Fruit fly (Drosophila melanogaster) ovary, adult (tissue): Measurements from ENCODE around the gene CatB.

Experiments used
- CG17801 ChIP-seq: fragments of 200-800 bp; optimal IDR thresholded peaks from 2 replicates; lab custom pipeline; 2019; ENCODE audit warnings: missing biosample characterization, mild to moderate bottlenecking, missing genetic modification characterization, moderate library complexity; ENCODE audit not compliant: partially characterized antibody

Gene CatB

dm6 chr2L:8694250-8694704, 11.1 kb upstream of the CatB start:
- peak; percentile 63 for TF ChIP-seq CG17801 (GFP tag; lab: Kevin White, UChicago)

DNA sequence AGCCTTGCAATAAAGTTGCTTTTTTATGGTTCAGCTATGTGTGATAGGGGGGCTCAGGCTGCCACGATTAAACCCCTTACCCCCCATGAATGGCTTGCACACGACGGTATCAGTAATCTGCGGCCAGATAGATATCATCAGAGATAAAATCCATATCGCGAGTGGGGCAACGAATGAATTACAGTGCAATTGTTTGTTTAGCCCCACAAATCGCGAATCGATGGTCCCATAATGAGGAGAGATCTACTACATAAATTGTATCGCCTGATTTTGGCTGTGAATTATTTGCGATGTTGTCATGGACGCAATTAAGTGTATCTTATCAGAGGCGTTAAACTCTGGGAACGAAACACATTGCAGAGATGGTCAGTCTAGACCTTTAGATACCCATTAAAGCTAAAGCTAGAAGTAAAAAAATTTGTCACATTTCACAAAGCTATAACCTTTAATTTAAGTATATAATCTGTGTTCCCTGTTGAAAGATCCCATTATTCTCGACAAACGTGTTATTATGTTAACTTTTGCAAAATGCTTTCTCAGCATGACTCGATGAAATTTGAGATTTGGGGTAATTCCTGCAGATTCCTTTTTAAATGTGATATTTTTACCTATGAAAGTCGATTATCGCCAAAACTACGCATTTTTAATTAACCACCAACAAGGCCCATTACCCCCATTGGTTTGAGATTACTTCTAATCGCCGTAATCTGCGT, 7.3 kb upstream of the CatB start:
- TF ChIP-seq CG17801 (GFP tag; lab: Kevin White, UChicago) = no peak

DNA sequence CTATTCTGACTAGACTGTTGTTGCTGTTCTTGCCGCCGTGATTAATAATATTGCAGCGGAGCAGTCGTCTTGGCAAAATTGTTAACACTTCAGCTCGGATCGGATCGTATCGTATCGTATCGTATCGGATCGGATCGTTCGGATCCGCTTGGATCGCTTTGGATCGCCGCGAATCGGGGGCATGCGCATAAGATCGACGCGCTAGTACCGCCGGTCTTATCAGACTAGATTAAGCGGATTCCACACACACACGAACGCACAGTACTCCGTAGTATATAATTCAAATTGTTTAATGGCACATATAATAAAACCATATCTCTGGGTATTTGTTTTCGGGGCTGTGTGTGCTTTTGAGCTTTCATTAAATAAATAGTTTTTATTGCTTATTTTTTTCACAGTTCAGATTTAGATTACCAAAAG, 5.5 kb upstream of the CatB start:
- TF ChIP-seq CG17801 (GFP tag; lab: Kevin White, UChicago) = peak; percentile 54

DNA sequence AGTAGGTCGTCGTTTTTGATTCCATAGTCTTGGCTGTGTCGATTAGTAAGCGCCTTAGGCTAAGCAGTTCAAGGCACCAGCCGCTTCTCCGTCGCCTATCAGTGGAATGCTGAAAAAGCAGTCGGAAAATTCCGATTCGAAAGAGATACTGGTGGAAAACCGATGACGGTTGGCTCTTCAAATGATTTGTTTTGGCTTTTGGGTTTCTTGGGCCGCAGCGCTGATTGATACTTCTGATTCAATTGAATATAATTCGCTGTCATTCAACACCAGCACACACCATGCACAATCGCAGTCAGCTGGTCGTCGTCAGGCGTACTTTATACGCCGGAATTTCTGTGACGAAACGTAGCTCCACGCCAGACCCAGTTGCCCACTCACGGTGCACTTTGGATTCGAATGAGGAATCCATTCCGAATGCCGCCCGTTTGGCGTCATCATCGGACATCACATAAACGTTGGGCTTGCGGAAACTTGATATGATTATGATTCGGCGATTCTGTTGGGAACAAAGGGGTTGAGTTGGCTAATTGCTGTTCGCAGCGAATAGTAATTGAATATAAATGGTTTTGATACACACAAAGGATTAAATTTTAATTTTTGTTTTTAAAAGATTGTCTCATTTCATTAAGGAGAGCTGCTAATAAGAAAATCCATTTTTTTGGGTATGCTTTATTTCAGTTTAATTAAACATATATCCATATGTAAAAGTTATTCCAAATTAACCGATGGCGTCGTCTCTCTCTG, 4.3 kb upstream of the CatB start:
- no peak for TF ChIP-seq CG17801 (GFP tag; lab: Kevin White, UChicago)

DNA sequence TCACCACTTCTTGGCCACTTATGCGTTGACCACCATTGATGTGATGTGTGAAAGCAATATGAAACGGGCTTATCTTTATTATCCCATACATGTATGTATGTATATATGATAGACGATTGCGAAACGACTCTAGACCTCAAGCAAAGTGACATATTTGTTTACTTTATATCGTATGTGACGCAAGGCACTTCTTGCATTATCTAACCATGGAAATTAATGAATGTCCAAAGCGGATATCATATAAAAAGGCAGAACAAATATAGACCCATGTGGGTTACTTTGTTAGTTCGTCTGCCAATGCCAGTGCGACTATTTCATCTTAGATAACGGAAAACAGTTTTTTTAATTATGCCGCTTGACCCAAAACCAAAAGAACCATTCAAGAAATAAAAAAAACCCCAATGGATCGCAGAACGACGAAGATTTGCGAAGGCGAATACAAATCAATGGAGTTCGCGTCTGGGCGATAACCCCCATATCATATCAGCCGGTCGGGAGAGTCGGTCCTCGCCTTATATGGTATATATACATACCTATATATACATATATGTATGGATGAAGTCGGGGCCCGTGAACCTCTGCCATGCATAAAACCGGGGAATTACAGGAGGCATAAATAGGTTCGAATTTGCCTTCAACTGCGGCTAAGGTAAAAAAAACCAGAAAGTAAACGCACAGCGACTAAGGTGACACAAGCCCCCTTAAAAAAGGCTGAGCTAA, 2.3 kb upstream of the CatB start:
- no peak for TF ChIP-seq CG17801 (GFP tag; lab: Kevin White, UChicago)

DNA sequence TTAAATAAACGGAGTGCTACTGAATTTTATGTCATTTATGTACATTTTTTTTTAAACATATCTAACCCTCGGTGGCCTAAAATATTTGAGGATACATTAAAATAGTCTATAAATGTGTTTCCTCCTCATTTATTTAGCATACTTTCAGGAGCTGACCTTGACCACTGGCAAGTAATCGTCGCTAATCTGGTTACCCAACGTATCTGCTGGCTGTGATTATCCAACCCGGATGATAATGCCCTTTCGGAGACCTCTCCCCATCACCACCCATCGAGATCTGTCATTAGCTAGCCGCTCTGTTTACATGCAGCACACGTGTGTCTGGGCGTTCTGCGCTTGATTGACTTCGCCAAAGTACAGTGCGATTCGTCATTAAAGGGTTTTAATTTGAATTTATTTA, 2.1 kb downstream of the CatB start:
- no peak for TF ChIP-seq CG17801 (GFP tag; lab: Kevin White, UChicago)

DNA sequence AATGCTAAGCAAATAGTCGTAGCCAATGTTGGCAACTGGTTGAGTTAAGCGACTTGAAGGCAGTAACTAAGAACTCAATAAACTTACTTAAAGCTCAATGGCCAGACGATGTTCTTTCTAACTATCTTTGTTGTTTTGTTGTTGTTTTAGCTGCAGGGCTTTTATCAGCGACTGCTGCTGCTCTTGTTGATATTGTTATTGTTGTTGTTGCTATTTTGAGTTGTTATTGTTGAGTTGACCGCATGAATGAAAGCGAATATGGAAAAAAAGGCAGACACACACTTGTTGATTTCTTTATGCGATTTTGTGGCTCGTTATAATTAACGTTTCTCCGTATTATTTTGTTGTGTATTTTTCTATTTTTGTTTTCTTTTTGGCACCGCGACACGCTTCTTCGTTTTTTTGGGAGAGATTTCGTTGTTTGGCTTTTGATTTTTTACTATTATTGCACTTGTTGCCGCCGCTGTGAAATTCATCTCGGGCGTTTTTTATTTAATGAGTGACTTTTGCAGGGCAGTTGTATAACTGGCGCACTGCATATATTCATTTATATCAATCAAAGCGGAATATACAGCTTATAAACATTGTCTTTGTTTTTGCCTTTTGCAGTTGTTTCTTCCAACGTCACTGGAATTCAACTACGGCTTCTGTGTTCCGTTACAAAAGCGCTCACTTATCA, 3.2 kb downstream of the CatB start:
- TF ChIP-seq CG17801 (GFP tag; lab: Kevin White, UChicago) = no peak

DNA sequence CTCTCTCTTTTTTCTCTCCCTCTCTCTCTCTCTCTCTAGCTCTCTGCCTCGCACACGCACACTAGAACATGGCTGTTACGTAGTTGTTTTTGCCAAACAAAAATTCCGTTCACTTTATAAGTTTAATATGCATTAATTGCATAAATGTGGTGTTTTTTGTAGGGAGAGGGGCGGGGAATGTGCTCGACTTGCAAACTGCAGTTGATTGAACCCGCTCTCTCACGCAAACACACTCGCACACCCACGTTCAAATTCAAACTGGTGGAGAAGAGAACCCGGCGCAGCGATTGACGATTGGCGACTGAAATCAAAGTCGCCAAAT, 3.7 kb downstream of the CatB start:
- TF ChIP-seq CG17801 (GFP tag; lab: Kevin White, UChicago) = no peak

- no peak for TF ChIP-seq CG17801 (GFP tag; lab: Kevin White, UChicago)
Observed at dm6 chr2L:8709413-8709812, 4.0 kb downstream of the CatB start, which contains the start of gene Hnf4. Gene Hnf4, minus strand, starts transcription at chr2L:8709611.

DNA sequence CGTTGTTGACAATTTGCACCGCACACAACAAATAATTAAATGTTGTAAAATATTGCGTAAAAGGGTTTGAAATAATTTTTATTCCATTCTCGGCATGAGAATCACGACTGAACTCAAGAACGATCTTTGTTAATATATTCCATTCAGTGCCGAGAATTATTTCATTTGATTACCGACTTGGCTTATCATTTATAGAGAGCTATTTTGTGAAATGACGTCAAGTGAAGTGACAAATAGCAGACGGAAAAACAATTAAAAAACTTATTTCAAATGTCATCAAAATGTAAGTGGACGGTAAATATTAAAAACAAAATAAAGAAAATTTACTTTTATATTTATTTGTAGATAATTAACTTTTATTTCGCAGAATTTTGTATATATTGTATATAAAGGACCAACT, 9.1 kb downstream of the CatB start:
- no peak for TF ChIP-seq CG17801 (GFP tag; lab: Kevin White, UChicago)

DNA sequence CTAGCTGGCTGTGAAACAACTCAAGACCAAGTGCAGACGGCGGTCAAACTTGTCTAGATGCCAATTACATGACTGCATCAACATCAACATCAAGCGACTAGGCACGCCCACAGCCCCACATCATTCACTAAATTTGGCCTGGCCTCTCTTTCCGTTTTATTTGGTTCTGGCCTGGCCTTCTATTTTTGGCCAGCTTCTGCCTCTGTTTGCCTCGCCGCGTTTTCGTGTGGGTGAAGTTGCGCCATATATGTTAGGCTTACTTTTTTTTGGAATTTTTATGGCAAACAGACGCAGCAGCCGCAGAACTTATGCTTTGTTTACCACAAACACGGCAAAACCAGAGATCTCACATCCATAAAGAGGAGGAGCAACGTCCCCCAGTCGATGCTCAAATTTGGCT, 10.1 kb downstream of the CatB start:
- no peak for TF ChIP-seq CG17801 (GFP tag; lab: Kevin White, UChicago)

dm6 chr2L:8716383-8716782, 11.0 kb downstream of the CatB start:
- no peak for TF ChIP-seq CG17801 (GFP tag; lab: Kevin White, UChicago)

DNA sequence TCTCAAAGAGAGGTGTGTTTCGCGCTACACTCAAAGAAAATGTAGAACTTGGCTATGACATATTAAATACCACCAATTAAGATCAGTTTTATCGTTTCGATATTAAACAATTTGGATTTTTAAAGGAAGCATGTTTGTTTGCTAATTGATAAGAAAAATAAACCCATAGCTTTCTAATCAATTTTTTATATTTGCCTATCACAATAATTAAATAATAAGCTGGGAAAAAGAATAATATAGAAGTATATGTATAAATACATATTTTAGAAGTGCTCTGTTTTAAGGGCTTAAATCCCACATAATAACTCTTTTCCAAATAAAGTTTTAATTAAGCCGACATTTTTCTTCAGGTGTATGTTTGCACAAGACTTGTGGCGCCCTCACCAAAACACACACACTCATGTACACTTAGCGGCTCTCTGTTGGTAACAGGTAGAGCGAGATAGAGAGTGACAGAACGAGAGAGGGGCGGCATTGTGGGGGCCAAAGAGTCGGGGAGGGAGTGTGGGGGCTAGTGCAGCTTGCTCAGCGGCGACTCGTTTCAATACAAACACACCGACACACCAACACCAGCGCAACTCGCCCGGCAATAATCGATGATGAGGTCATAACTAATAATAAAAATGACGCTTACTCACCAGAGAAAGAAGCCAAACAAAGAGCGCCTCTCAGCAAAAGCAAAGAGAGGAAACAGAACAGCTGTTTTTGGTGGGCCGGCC, 12.4 kb downstream of the CatB start:
- peak; percentile 70 for TF ChIP-seq CG17801 (GFP tag; lab: Kevin White, UChicago)

- TF ChIP-seq CG17801 (GFP tag; lab: Kevin White, UChicago) = no peak
Observed at dm6 chr2L:8719757-8720156, 14.4 kb downstream of the CatB start.
